Fruit fly (Drosophila melanogaster) whole organism: Measurements from ENCODE around the gene CG14883.

Experiments used
- Dll ChIP-seq: fragments of >200 bp; optimal IDR thresholded peaks from 2 replicates; lab custom pipeline; 2017
- psq ChIP-seq: fragments of >200 bp; optimal IDR thresholded peaks from 2 replicates; lab custom pipeline; 2017

dm6 chr3R:16468556-16468955 lies 12.7 kb downstream of the CG14883 start:
- TF ChIP-seq Dll (lab: Kevin White, UChicago) (no peak), psq (no peak)
